Worm (Caenorhabditis elegans) whole organism, L3 larva: ENCODE results near the gene str-193.
A peak's percentile ranks its signal among the peaks of the same experiment; 100 is the strongest.

Experiments
- aly-2 ChIP-seq: fragments of 150-350 bp; optimal IDR thresholded peaks from 2 replicates; lab custom pipeline; 2014; ENCODE audit warnings: missing biosample characterization, missing genetic modification characterization
- ama-1 ChIP-seq: fragments of 150-350 bp; optimal IDR thresholded peaks from 2 replicates; lab custom pipeline; 2018
- ceh-16 ChIP-seq: sonication (generic microtip); optimal IDR thresholded peaks from 2 replicates; lab custom pipeline; 2017; ENCODE audit warnings: missing biosample characterization, missing genetic modification characterization
- ceh-9 ChIP-seq: sonication (generic microtip); optimal IDR thresholded peaks from 2 replicates; lab custom pipeline; 2018; ENCODE audit warnings: missing biosample characterization, missing genetic modification characterization
- daf-12 ChIP-seq: fragments of 150-350 bp; optimal IDR thresholded peaks from 2 replicates; lab custom pipeline; 2014; ENCODE audit warnings: missing biosample characterization, missing genetic modification reagents, missing genetic modification characterization
- egl-27 ChIP-seq: sonication (generic microtip); optimal IDR thresholded peaks from 4 replicates; lab custom pipeline; 2017; ENCODE audit warnings: missing biosample characterization, missing genetic modification reagents, missing genetic modification characterization
- egl-5 ChIP-seq: fragments of 150-350 bp; optimal IDR thresholded peaks from 2 replicates; lab custom pipeline; 2017; ENCODE audit warnings: missing biosample characterization, missing genetic modification reagents, missing genetic modification characterization, inconsistent platforms
- elt-1 ChIP-seq: fragments of 150-350 bp; optimal IDR thresholded peaks from 2 replicates; lab custom pipeline; 2014; ENCODE audit warnings: missing biosample characterization, missing genetic modification characterization
- elt-2 ChIP-seq: sonication (generic microtip); optimal IDR thresholded peaks from 2 replicates; lab custom pipeline; 2016; ENCODE audit warnings: missing genetic modification reagents, mild to moderate bottlenecking, missing genetic modification characterization, missing compliant biosample characterization
- eor-1 ChIP-seq, 2 experiments: fragments of 150-350 bp; optimal IDR thresholded peaks; 2 replicates each; lab custom pipeline; 2014 to 2018; ENCODE audit warnings: missing biosample characterization in 2 of 2, missing genetic modification characterization in 2 of 2
- fkh-10 ChIP-seq: sonication (generic microtip); optimal IDR thresholded peaks from 2 replicates; lab custom pipeline; 2017; ENCODE audit warnings: missing biosample characterization, missing genetic modification reagents, missing genetic modification characterization
- fkh-2 ChIP-seq: fragments of 150-350 bp; optimal IDR thresholded peaks from 2 replicates; lab custom pipeline; 2014; ENCODE audit warnings: missing biosample characterization, missing genetic modification reagents, missing genetic modification characterization
- jun-1 ChIP-seq: fragments of 150-350 bp; optimal IDR thresholded peaks from 2 replicates; lab custom pipeline; 2014; ENCODE audit warnings: missing biosample characterization, missing genetic modification reagents, missing genetic modification characterization
- lin-39 ChIP-seq: fragments of 150-350 bp; optimal IDR thresholded peaks from 2 replicates; lab custom pipeline; 2018; ENCODE audit warnings: missing biosample characterization, missing genetic modification reagents, missing genetic modification characterization
- mdl-1 ChIP-seq: fragments of 150-350 bp; optimal IDR thresholded peaks from 2 replicates; lab custom pipeline; 2014; ENCODE audit warnings: missing biosample characterization, missing genetic modification characterization
- nhr-11 ChIP-seq: fragments of 150-350 bp; optimal IDR thresholded peaks from 2 replicates; lab custom pipeline; 2014; ENCODE audit warnings: missing biosample characterization, missing genetic modification characterization
- nhr-237 ChIP-seq: fragments of 150-350 bp; optimal IDR thresholded peaks from 2 replicates; lab custom pipeline; 2014; ENCODE audit warnings: missing biosample characterization, missing genetic modification characterization
- nhr-25 ChIP-seq: sonication (generic microtip); optimal IDR thresholded peaks from 2 replicates; lab custom pipeline; 2017; ENCODE audit warnings: missing biosample characterization, missing genetic modification characterization
- nhr-28 ChIP-seq: fragments of 150-350 bp; optimal IDR thresholded peaks from 2 replicates; lab custom pipeline; 2014; ENCODE audit warnings: missing biosample characterization, missing genetic modification characterization
- nhr-43 ChIP-seq: sonication (generic microtip); optimal IDR thresholded peaks from 2 replicates; lab custom pipeline; 2016; ENCODE audit warnings: mild to moderate bottlenecking, missing genetic modification characterization, missing compliant biosample characterization; ENCODE audit not compliant: poor library complexity, severe bottlenecking
- nhr-67 ChIP-seq: fragments of 150-350 bp; optimal IDR thresholded peaks from 2 replicates; lab custom pipeline; 2014; ENCODE audit warnings: missing biosample characterization, missing genetic modification characterization
- nhr-76 ChIP-seq: fragments of 150-350 bp; sonication (generic microtip); optimal IDR thresholded peaks from 5 replicates; lab custom pipeline; 2014; ENCODE audit warnings: missing biosample characterization, missing genetic modification characterization
- nhr-77 ChIP-seq: fragments of 150-350 bp; optimal IDR thresholded peaks from 2 replicates; lab custom pipeline; 2014; ENCODE audit warnings: missing biosample characterization, missing genetic modification characterization
- pha-4 ChIP-seq: fragments of 150-350 bp; optimal IDR thresholded peaks from 2 replicates; lab custom pipeline; 2014; ENCODE audit warnings: missing biosample characterization, missing genetic modification reagents, missing genetic modification characterization
- pqm-1 ChIP-seq: fragments of 150-350 bp; optimal IDR thresholded peaks from 2 replicates; lab custom pipeline; 2017; ENCODE audit warnings: missing biosample characterization, missing genetic modification characterization, inconsistent platforms
- sea-2 ChIP-seq: fragments of 150-350 bp; sonication (generic microtip); optimal IDR thresholded peaks from 4 replicates; lab custom pipeline; 2014; ENCODE audit warnings: missing biosample characterization, missing genetic modification reagents, missing genetic modification characterization
- tbx-2 ChIP-seq: sonication (generic microtip); optimal IDR thresholded peaks from 2 replicates; lab custom pipeline; 2016; ENCODE audit warnings: mild to moderate bottlenecking, missing genetic modification characterization, missing compliant biosample characterization
- unc-39 ChIP-seq: sonication (generic microtip); optimal IDR thresholded peaks from 4 replicates; lab custom pipeline; 2017; ENCODE audit warnings: missing biosample characterization, missing genetic modification characterization
- zag-1 ChIP-seq: fragments of 150-350 bp; optimal IDR thresholded peaks from 2 replicates; lab custom pipeline; 2014; ENCODE audit warnings: missing biosample characterization, missing genetic modification characterization
- ztf-11 ChIP-seq: fragments of 150-350 bp; optimal IDR thresholded peaks from 2 replicates; lab custom pipeline; 2014; ENCODE audit warnings: missing biosample characterization, missing genetic modification characterization
- ztf-4 ChIP-seq: fragments of 150-350 bp; optimal IDR thresholded peaks from 2 replicates; lab custom pipeline; 2014; ENCODE audit warnings: missing biosample characterization, missing genetic modification characterization

Gene str-193

ce11 chrV:9786721-9787131 is 34.9 kb downstream of the str-193 start, which contains the start of gene F46B6.6:
F46B6.6 (minus strand) TSS chrV:9786868.
- TF ChIP-seq nhr-43 (tag; lab: Kevin White, UChicago), result peak; percentile 49
- TF ChIP-seq ztf-4 (tag; lab: Kevin White, UChicago), result no peak
- peak; percentile 80 for TF ChIP-seq ama-1 (lab: Kevin White, UChicago)
- peak; percentile 21 for TF ChIP-seq elt-2 (tag; lab: Kevin White, UChicago)

- TF ChIP-seq elt-1 (tag; lab: Kevin White, UChicago) (no peak), egl-27 (tag; lab: Kevin White, UChicago) (no peak), nhr-11 (tag; lab: Kevin White, UChicago) (no peak), fkh-2 (tag; lab: Kevin White, UChicago) (no peak), ztf-4 (tag; lab: Kevin White, UChicago) (no peak), jun-1 (no peak), ceh-16 (tag; lab: Kevin White, UChicago) (no peak), zag-1 (tag; lab: Kevin White, UChicago) (no peak), elt-2 (tag; lab: Kevin White, UChicago) (no peak), nhr-25 (tag; lab: Kevin White, UChicago) (no peak), daf-12 (tag; lab: Kevin White, UChicago) (no peak)
These were observed 37.4 kb downstream of the str-193 start for ce11 chrV:9784215-9784614.

- TF ChIP-seq pha-4 (tag; lab: Kevin White, UChicago) (no peak), nhr-25 (tag; lab: Kevin White, UChicago) (no peak), aly-2 (tag; lab: Kevin White, UChicago) (no peak), egl-27 (tag; lab: Kevin White, UChicago) (no peak), unc-39 (tag; lab: Kevin White, UChicago) (no peak), zag-1 (tag; lab: Kevin White, UChicago) (no peak)
These were observed 38.7 kb downstream of the str-193 start, which contains the start of gene F46B6.5 for ce11 chrV:9782969-9783368. F46B6.5 (minus strand) TSS chrV:9783069.

ce11 chrV:9782045-9782444 is 39.6 kb downstream of the str-193 start:
- TF ChIP-seq fkh-10 (GFP tag; lab: Kevin White, UChicago), result no peak
- no peak for TF ChIP-seq zag-1 (tag; lab: Kevin White, UChicago)

ce11 chrV:9779418-9779817 is 42.2 kb downstream of the str-193 start, which contains the start of gene F46B6.4:
F46B6.4 (minus strand) TSS chrV:9779518.
- TF ChIP-seq ceh-16 (tag; lab: Kevin White, UChicago) (no peak), fkh-10 (GFP tag; lab: Kevin White, UChicago) (no peak), nhr-237 (no peak), daf-12 (tag; lab: Kevin White, UChicago) (no peak), nhr-28 (no peak), tbx-2 (tag; lab: Kevin White, UChicago) (no peak), pqm-1 (tag; lab: Kevin White, UChicago) (no peak), nhr-77 (no peak), eor-1 (tag; optimal IDR thresholded peaks at IDR 0.05; lab: Kevin White, UChicago) (no peak), pha-4 (tag; lab: Kevin White, UChicago) (no peak), nhr-43 (tag; lab: Kevin White, UChicago) (no peak), aly-2 (tag; lab: Kevin White, UChicago) (no peak), sea-2 (no peak), egl-5 (tag; lab: Kevin White, UChicago) (no peak), mdl-1 (tag; lab: Kevin White, UChicago) (no peak), nhr-67 (tag; lab: Kevin White, UChicago) (no peak), ceh-9 (tag; lab: Kevin White, UChicago) (no peak), lin-39 (tag; lab: Kevin White, UChicago) (no peak)

- TF ChIP-seq ztf-11 (no peak), nhr-28 (no peak), pqm-1 (tag; lab: Kevin White, UChicago) (no peak), unc-39 (tag; lab: Kevin White, UChicago) (no peak), elt-2 (tag; lab: Kevin White, UChicago) (no peak), nhr-76 (tag; lab: Kevin White, UChicago) (no peak), ceh-9 (tag; lab: Kevin White, UChicago) (no peak), nhr-25 (tag; lab: Kevin White, UChicago) (no peak)
These were observed 44.0 kb downstream of the str-193 start, which contains the start of gene smg-4 for ce11 chrV:9777645-9778044. smg-4 (minus strand) TSS chrV:9777745.
